Worm (Caenorhabditis elegans) whole organism, L3 larva: ENCODE measurements around the gene str-57.

ENCODE experiments used
- elt-3 ChIP-seq, 3 experiments: fragments of 150-350 bp in 1 of 3; sonication (generic microtip) in 2 of 3; optimal IDR thresholded peaks; 2 replicates in 2 of 3; 4 replicates in 1 of 3; lab custom pipeline; 2014 to 2017; ENCODE audit warnings: missing biosample characterization in 3 of 3, missing genetic modification characterization in 3 of 3
- fkh-10 ChIP-seq: sonication (generic microtip); optimal IDR thresholded peaks from 2 replicates; lab custom pipeline; 2017; ENCODE audit warnings: missing biosample characterization, missing genetic modification reagents, missing genetic modification characterization
- fos-1 ChIP-seq: fragments of 150-350 bp; optimal IDR thresholded peaks from 2 replicates; lab custom pipeline; 2014; ENCODE audit warnings: missing biosample characterization, missing genetic modification characterization
- nhr-12 ChIP-seq: fragments of 150-350 bp; optimal IDR thresholded peaks from 2 replicates; lab custom pipeline; 2014; ENCODE audit warnings: missing biosample characterization, missing genetic modification characterization
- nhr-28 ChIP-seq: fragments of 150-350 bp; optimal IDR thresholded peaks from 2 replicates; lab custom pipeline; 2014; ENCODE audit warnings: missing biosample characterization, missing genetic modification characterization
- nhr-77 ChIP-seq: fragments of 150-350 bp; optimal IDR thresholded peaks from 2 replicates; lab custom pipeline; 2014; ENCODE audit warnings: missing biosample characterization, missing genetic modification characterization

ce11 chrV:15915919-15916318 lies 45.5 kb downstream of the str-57 start, which contains the start of gene gst-38:
- TF ChIP-seq nhr-28 (tag; lab: Kevin White, UChicago), result no peak
- no peak for TF ChIP-seq nhr-12 (tag; lab: Kevin White, UChicago)
- no peak for TF ChIP-seq fkh-10
- no peak for TF ChIP-seq elt-3 (tag; optimal IDR thresholded peaks at IDR 0.05; lab: Kevin White, UChicago)
- TF ChIP-seq fos-1 (tag; lab: Kevin White, UChicago), result no peak
- no peak for TF ChIP-seq nhr-77
